Worm (Caenorhabditis elegans) whole organism, L4 larva: ENCODE measurements around the gene Y56A3A.2.

ENCODE experiments used
- F49E8.2 ChIP-seq: sonication (generic microtip); optimal IDR thresholded peaks from 2 replicates; lab custom pipeline; 2016; ENCODE audit warnings: missing compliant biosample characterization, mild to moderate bottlenecking, missing genetic modification characterization, borderline replicate concordance
- ama-1 ChIP-seq: fragments of 150-350 bp; optimal IDR thresholded peaks from 2 replicates; lab custom pipeline; 2014; ENCODE audit warnings: inconsistent platforms, mixed read lengths
- ces-1 ChIP-seq: fragments of 150-350 bp; sonication (generic microtip); optimal IDR thresholded peaks from 4 replicates; lab custom pipeline; 2014; ENCODE audit warnings: missing biosample characterization, missing genetic modification reagents, missing genetic modification characterization
- hmg-1.1 ChIP-seq: fragments of 200-800 bp; sonication (Bioruptor generic); IDR thresholded peaks from 2 replicates; pipeline ENCODE4 v1.3.6; 2022; ENCODE audit warnings: missing genetic modification reagents, missing genetic modification characterization, missing compliant biosample characterization
- lin-1 ChIP-seq: fragments of 200-800 bp; sonication (Bioruptor generic); IDR thresholded peaks from 2 replicates; pipeline ENCODE4 v1.3.6; 2022; ENCODE audit warnings: missing genetic modification reagents, missing genetic modification characterization, missing compliant biosample characterization
- mdl-1 ChIP-seq, 2 experiments: fragments of 150-350 bp in 1 of 2; sonication (generic microtip) in 1 of 2; optimal IDR thresholded peaks; 2 replicates each; lab custom pipeline; 2014 to 2017; ENCODE audit warnings: missing biosample characterization in 2 of 2, missing genetic modification characterization in 2 of 2
- mes-2 ChIP-seq: sonication (generic microtip); optimal IDR thresholded peaks from 2 replicates; lab custom pipeline; 2016; ENCODE audit warnings: missing genotype, mild to moderate bottlenecking, missing genetic modification characterization, missing compliant biosample characterization; ENCODE audit not compliant: poor library complexity, severe bottlenecking
- nhr-237 ChIP-seq: sonication (generic microtip); optimal IDR thresholded peaks from 2 replicates; lab custom pipeline; 2017; ENCODE audit warnings: missing biosample characterization, missing genetic modification characterization
- pha-4 ChIP-seq, 2 experiments: fragments of 150-350 bp in 1 of 2; fragments of 200-800 bp in 1 of 2; sonication (Bioruptor generic) in 1 of 2; IDR thresholded peaks in 1 of 2; optimal IDR thresholded peaks in 1 of 2; 2 replicates each; pipeline versions ENCODE4 v1.3.6 to Lab custom; 2014 to 2022; ENCODE audit warnings: missing genetic modification characterization in 2 of 2, missing genetic modification reagents in 2 of 2, missing biosample characterization in 1 of 2, missing compliant biosample characterization in 1 of 2
- unc-62 ChIP-seq, 3 experiments: fragments of 150-350 bp in 1 of 3; sonication (generic microtip); optimal IDR thresholded peaks in 2 of 3; peaks in 1 of 3; 1 replicate in 1 of 3; 2 replicates in 2 of 3; lab custom pipeline; 2014 to 2017; ENCODE audit warnings: missing biosample characterization in 3 of 3, missing genetic modification characterization in 3 of 3, missing genetic modification reagents in 3 of 3, missing genotype in 1 of 3
- zag-1 ChIP-seq: fragments of 150-350 bp; optimal IDR thresholded peaks from 2 replicates; lab custom pipeline; 2014; ENCODE audit warnings: missing biosample characterization, missing genetic modification characterization

- TF ChIP-seq ces-1, result no peak
- no peak for TF ChIP-seq mes-2 (tag; lab: Kevin White, UChicago)
- no peak for TF ChIP-seq unc-62 (GFP tag; optimal IDR thresholded peaks at IDR 0.05 in 1 of 2; lab: Kevin White, UChicago)
- no peak for TF ChIP-seq unc-62 (tag; optimal IDR thresholded peaks at IDR 0.05; lab: Kevin White, UChicago)
- no peak for TF ChIP-seq F49E8.2 (tag; lab: Kevin White, UChicago)
- TF ChIP-seq hmg-1.1 (GFP tag; lab: Robert Waterston, UW), result no peak
- TF ChIP-seq pha-4 (GFP tag; IDR thresholded peaks at IDR 0.05; lab: Robert Waterston, UW), result no peak
- no peak for TF ChIP-seq pha-4 (tag; optimal IDR thresholded peaks at IDR 0.05; lab: Kevin White, UChicago)
- TF ChIP-seq ama-1, result no peak
- no peak for TF ChIP-seq mdl-1 (tag; optimal IDR thresholded peaks at IDR 0.05; lab: Kevin White, UChicago)
- TF ChIP-seq lin-1 (GFP tag; lab: Robert Waterston, UW), result no peak
- no peak for TF ChIP-seq nhr-237
- no peak for TF ChIP-seq zag-1 (tag; lab: Kevin White, UChicago)
Observed at ce11 chrIII:11908660-11909059, 46.6 kb upstream of the Y56A3A.2 start, which contains the start of gene fbxb-24.
